Fruit fly (Drosophila melanogaster) whole organism: Measurements from ENCODE around the gene Grip75.

Experiments used
- CG8478 ChIP-seq: fragments of >200 bp; optimal IDR thresholded peaks from 2 replicates; lab custom pipeline; 2018; ENCODE audit warnings: inconsistent platforms
- Dll ChIP-seq: fragments of >200 bp; optimal IDR thresholded peaks from 2 replicates; lab custom pipeline; 2017
- EcR ChIP-seq, 2 experiments: fragments of >200 bp; optimal IDR thresholded peaks; 2 replicates each; lab custom pipeline; 2017; ENCODE audit warnings: missing biosample characterization in 2 of 2, missing genetic modification characterization in 2 of 2, missing genetic modification reagents in 2 of 2
- pan ChIP-seq: fragments of >200 bp; optimal IDR thresholded peaks from 2 replicates; lab custom pipeline; 2017
- psq ChIP-seq: fragments of >200 bp; optimal IDR thresholded peaks from 2 replicates; lab custom pipeline; 2017
- usp ChIP-seq: fragments of >200 bp; optimal IDR thresholded peaks from 2 replicates; lab custom pipeline; 2017; ENCODE audit warnings: missing biosample characterization, missing genetic modification characterization, mixed read lengths

DNA sequence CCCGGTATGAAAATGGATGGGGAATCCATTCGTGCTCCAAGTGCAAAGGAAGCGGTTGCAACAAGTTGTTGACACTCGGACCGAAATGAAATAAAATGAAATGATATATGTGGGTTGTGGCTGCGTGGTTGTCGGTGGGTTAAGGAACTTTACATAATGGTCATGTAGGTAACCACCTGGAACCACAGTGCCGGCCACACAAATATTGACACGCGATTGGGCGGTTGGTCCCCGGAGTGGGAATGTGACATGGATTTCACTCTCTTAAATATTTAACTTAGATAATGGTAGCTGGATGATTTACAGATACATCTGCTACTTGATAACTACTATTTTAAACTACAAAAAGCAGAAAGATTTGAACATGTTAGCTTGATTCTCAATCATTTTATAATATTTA is 21.8 kb downstream of the Grip75 start:
- TF ChIP-seq EcR (GFP tag; optimal IDR thresholded peaks at IDR 0.05; lab: Kevin White, UChicago) (no peak), usp (GFP tag; lab: Kevin White, UChicago) (no peak), Dll (lab: Kevin White, UChicago) (no peak), pan (lab: Kevin White, UChicago) (no peak), CG8478 (lab: Kevin White, UChicago) (no peak), psq (no peak)
